Worm (Caenorhabditis elegans) whole organism, L4 larva: Measurements from ENCODE around the gene F54B11.10.

ENCODE experiments used
- ceh-32 ChIP-seq: sonication (generic microtip); optimal IDR thresholded peaks from 2 replicates; lab custom pipeline; 2016; ENCODE audit warnings: mild to moderate bottlenecking, missing genetic modification characterization, missing compliant biosample characterization; ENCODE audit not compliant: poor library complexity
- dpl-1 ChIP-seq: fragments of 150-350 bp; optimal IDR thresholded peaks from 2 replicates; lab custom pipeline; 2014; ENCODE audit warnings: missing biosample characterization, missing genetic modification reagents, missing genetic modification characterization
- fkh-10 ChIP-seq: fragments of 150-350 bp; optimal IDR thresholded peaks from 2 replicates; lab custom pipeline; 2014; ENCODE audit warnings: missing biosample characterization, missing genetic modification reagents, missing genetic modification characterization
- nhr-10 ChIP-seq: fragments of 150-350 bp; optimal IDR thresholded peaks from 2 replicates; lab custom pipeline; 2014; ENCODE audit warnings: missing biosample characterization, missing genetic modification characterization
- nhr-25 ChIP-seq: sonication (generic microtip); optimal IDR thresholded peaks from 2 replicates; lab custom pipeline; 2017; ENCODE audit warnings: missing genetic modification characterization, mild to moderate bottlenecking, missing compliant biosample characterization, antibody characterized with exemption, moderate library complexity, borderline replicate concordance; ENCODE audit not compliant: insufficient read depth
- nhr-76 ChIP-seq: fragments of 150-350 bp; optimal IDR thresholded peaks from 2 replicates; lab custom pipeline; 2014; ENCODE audit warnings: missing biosample characterization, missing genetic modification characterization
- nhr-77 ChIP-seq: fragments of 150-350 bp; optimal IDR thresholded peaks from 2 replicates; lab custom pipeline; 2014; ENCODE audit warnings: missing biosample characterization, missing genetic modification characterization
- zag-1 ChIP-seq: fragments of 150-350 bp; optimal IDR thresholded peaks from 2 replicates; lab custom pipeline; 2014; ENCODE audit warnings: missing biosample characterization, missing genetic modification characterization
- zfp-2 ChIP-seq: sonication (generic microtip); optimal IDR thresholded peaks from 2 replicates; lab custom pipeline; 2016; ENCODE audit warnings: mild to moderate bottlenecking, missing genetic modification characterization, missing compliant biosample characterization

DNA sequence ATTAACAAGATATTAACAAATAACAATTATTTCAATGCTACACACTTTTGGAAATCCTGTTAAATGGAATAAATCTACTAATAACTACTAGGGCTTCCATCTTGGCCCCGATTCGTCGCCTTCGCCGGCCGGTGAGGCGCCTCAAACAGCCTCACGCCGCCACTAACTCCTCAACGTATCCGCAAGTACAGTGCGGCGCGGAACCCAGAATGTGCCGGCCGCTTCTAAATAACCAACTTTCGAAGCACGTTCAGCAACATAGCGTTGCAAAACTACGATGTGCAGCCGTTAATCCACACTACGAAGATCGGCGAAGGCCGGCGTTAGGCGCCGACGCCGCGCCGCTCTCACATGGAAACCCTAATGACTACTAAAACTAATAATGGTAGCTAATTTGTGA is 23.9 kb downstream of the F54B11.10 start:
- TF ChIP-seq fkh-10 (no peak), nhr-25 (tag; lab: Kevin White, UChicago) (no peak), nhr-77 (tag; lab: Kevin White, UChicago) (no peak), ceh-32 (no peak), zag-1 (tag; lab: Kevin White, UChicago) (no peak), nhr-76 (tag; lab: Kevin White, UChicago) (no peak), dpl-1 (GFP tag; lab: Kevin White, UChicago) (no peak), zfp-2 (tag; lab: Kevin White, UChicago) (no peak), nhr-10 (tag; lab: Kevin White, UChicago) (no peak)
